Worm (Caenorhabditis elegans): ENCODE measurements around the gene mbk-1.

Gene mbk-1

ce11 chrX:14794170-14794569 lies 30.2 kb downstream of the mbk-1 start:
- TF ChIP-seq W03F9.2 (tag; optimal IDR thresholded peaks at IDR 0.05) (no peak), him-1 (tag; optimal IDR thresholded peaks at IDR 0.05) (no peak), dao-5 (tag; optimal IDR thresholded peaks at IDR 0.05) (no peak)

ce11 chrX:14793198-14793747 lies 31.1 kb downstream of the mbk-1 start, which contains the start of gene sprr-2:
Gene sprr-2, plus strand, starts transcription at chrX:14793445.
- no peak for TF ChIP-seq dao-5 (tag; optimal IDR thresholded peaks at IDR 0.05)
- TF ChIP-seq W03F9.2 (tag; optimal IDR thresholded peaks at IDR 0.05) = no peak
- no peak for TF ChIP-seq him-1 (tag; optimal IDR thresholded peaks at IDR 0.05)

ce11 chrX:14792315-14793197 lies 31.8 kb downstream of the mbk-1 start:
- no peak for TF ChIP-seq him-1 (tag; optimal IDR thresholded peaks at IDR 0.05)
- TF ChIP-seq W03F9.2 (tag; optimal IDR thresholded peaks at IDR 0.05) = no peak
- TF ChIP-seq dao-5 (tag; optimal IDR thresholded peaks at IDR 0.05) = no peak

ce11 chrX:14791195-14791739 lies 33.1 kb downstream of the mbk-1 start:
- TF ChIP-seq dao-5 (tag; optimal IDR thresholded peaks at IDR 0.05) = no peak
- TF ChIP-seq him-1 (tag; optimal IDR thresholded peaks at IDR 0.05) = no peak
- no peak for TF ChIP-seq W03F9.2 (tag; optimal IDR thresholded peaks at IDR 0.05)

- TF ChIP-seq him-1 (tag; optimal IDR thresholded peaks at IDR 0.05) (no peak), W03F9.2 (tag; optimal IDR thresholded peaks at IDR 0.05) (peak; percentile 4), dao-5 (tag; optimal IDR thresholded peaks at IDR 0.05) (peak; percentile 38)
Measured at ce11 chrX:14790320-14791048, 33.9 kb downstream of the mbk-1 start, which contains the start of gene tatn-1. Gene tatn-1, plus strand, starts transcription at chrX:14791008.

- TF ChIP-seq W03F9.2 (tag; optimal IDR thresholded peaks at IDR 0.05) (no peak), him-1 (tag; optimal IDR thresholded peaks at IDR 0.05) (no peak), dao-5 (tag; optimal IDR thresholded peaks at IDR 0.05) (no peak)
Measured at ce11 chrX:14787557-14787932, 36.8 kb downstream of the mbk-1 start.

- no peak for TF ChIP-seq him-1 (tag; optimal IDR thresholded peaks at IDR 0.05)
- TF ChIP-seq W03F9.2 (tag; optimal IDR thresholded peaks at IDR 0.05) = no peak
- no peak for TF ChIP-seq dao-5 (tag; optimal IDR thresholded peaks at IDR 0.05)
Measured at ce11 chrX:14786821-14787556, 37.4 kb downstream of the mbk-1 start.

ce11 chrX:14783434-14784142 lies 40.8 kb downstream of the mbk-1 start:
- TF ChIP-seq W03F9.2 (tag; optimal IDR thresholded peaks at IDR 0.05) (peak; percentile 32), dao-5 (tag; optimal IDR thresholded peaks at IDR 0.05) (no peak)

- TF ChIP-seq him-1 (tag; optimal IDR thresholded peaks at IDR 0.05) = no peak
- TF ChIP-seq W03F9.2 (tag; optimal IDR thresholded peaks at IDR 0.05) = no peak
- no peak for TF ChIP-seq dao-5 (tag; optimal IDR thresholded peaks at IDR 0.05)
Measured at ce11 chrX:14780176-14780575, 44.2 kb downstream of the mbk-1 start.

ce11 chrX:14778112-14778511 lies 46.2 kb downstream of the mbk-1 start:
- TF ChIP-seq W03F9.2 (tag; optimal IDR thresholded peaks at IDR 0.05) = no peak

ce11 chrX:14776312-14776711 lies 48.0 kb downstream of the mbk-1 start:
- TF ChIP-seq dao-5 (tag; optimal IDR thresholded peaks at IDR 0.05) (no peak), him-1 (tag; optimal IDR thresholded peaks at IDR 0.05) (no peak), W03F9.2 (tag; optimal IDR thresholded peaks at IDR 0.05) (no peak)

ce11 chrX:14775222-14775621 lies 49.1 kb downstream of the mbk-1 start:
- no peak for TF ChIP-seq dao-5 (tag; optimal IDR thresholded peaks at IDR 0.05)

- TF ChIP-seq him-1 (tag; optimal IDR thresholded peaks at IDR 0.05) (no peak), dao-5 (tag; optimal IDR thresholded peaks at IDR 0.05) (no peak), W03F9.2 (tag; optimal IDR thresholded peaks at IDR 0.05) (no peak)
Measured at ce11 chrX:14773238-14773637, 51.1 kb downstream of the mbk-1 start, which contains the start of gene unc-3. Gene unc-3, plus strand, starts transcription at chrX:14773538.
